Fruit fly (Drosophila melanogaster) whole organism, embryonic: ENCODE results near the gene CG2444.

Experiments used
- Abd-B ChIP-seq: fragments of 200-800 bp; sonication (Bioruptor generic); optimal IDR thresholded peaks from 2 replicates; lab custom pipeline; 2018; ENCODE audit warnings: missing biosample characterization, mild to moderate bottlenecking, missing genetic modification characterization, moderate library complexity
- Aef1 ChIP-seq: fragments of 200-800 bp; sonication (Bioruptor generic); IDR thresholded peaks from 3 replicates; pipeline ENCODE4 v1.3.6; 2022; ENCODE audit warnings: missing biosample characterization, missing genetic modification characterization
- CG10209 ChIP-seq: fragments of 200-800 bp; sonication (Bioruptor generic); optimal IDR thresholded peaks from 3 replicates; lab custom pipeline; 2017; ENCODE audit warnings: missing biosample characterization, mild to moderate bottlenecking, missing genetic modification characterization, missing genetic modification reagents
- CG10654 ChIP-seq: fragments of 200-800 bp; sonication (Bioruptor generic); optimal IDR thresholded peaks from 2 replicates; lab custom pipeline; 2016; ENCODE audit warnings: missing biosample characterization, missing genetic modification characterization
- CG10979 ChIP-seq: fragments of 200-800 bp; sonication (Bioruptor generic); optimal IDR thresholded peaks from 2 replicates; lab custom pipeline; 2018; ENCODE audit warnings: missing biosample characterization, mild to moderate bottlenecking, missing genetic modification characterization, moderate library complexity
- CG1233 ChIP-seq: fragments of 200-800 bp; sonication (Bioruptor generic); optimal IDR thresholded peaks from 4 replicates; lab custom pipeline; 2018; ENCODE audit warnings: missing biosample characterization, mild to moderate bottlenecking, missing genetic modification characterization
- CG17385 ChIP-seq: fragments of 200-800 bp; sonication (Bioruptor generic); optimal IDR thresholded peaks from 3 replicates; lab custom pipeline; 2018; ENCODE audit warnings: missing biosample characterization, mild to moderate bottlenecking, missing genetic modification characterization
- CG18262 ChIP-seq: fragments of 200-800 bp; optimal IDR thresholded peaks from 3 replicates; lab custom pipeline; 2019; ENCODE audit warnings: missing biosample characterization, mild to moderate bottlenecking, missing genetic modification characterization, moderate library complexity
- CG18619 ChIP-seq: fragments of 200-800 bp; sonication (Bioruptor generic); optimal IDR thresholded peaks from 3 replicates; lab custom pipeline; 2017; ENCODE audit warnings: missing biosample characterization, mild to moderate bottlenecking, missing genetic modification characterization
- CG2678 ChIP-seq: fragments of 200-800 bp; sonication (Bioruptor generic); optimal IDR thresholded peaks from 3 replicates; lab custom pipeline; 2019; ENCODE audit warnings: missing biosample characterization, mild to moderate bottlenecking, missing genetic modification characterization, moderate library complexity
- CG31365 ChIP-seq: fragments of 200-800 bp; sonication (Bioruptor generic); optimal IDR thresholded peaks from 2 replicates; lab custom pipeline; 2018; ENCODE audit warnings: missing biosample characterization, mild to moderate bottlenecking, missing genetic modification characterization
- CG31388 ChIP-seq: fragments of 200-800 bp; sonication (Bioruptor generic); optimal IDR thresholded peaks from 2 replicates; lab custom pipeline; 2016; ENCODE audit warnings: missing biosample characterization, missing genetic modification characterization
- CG31441 ChIP-seq: fragments of 200-800 bp; sonication (Bioruptor generic); IDR thresholded peaks from 2 replicates; pipeline ENCODE4 v1.3.6; 2022; ENCODE audit warnings: missing biosample characterization, missing genetic modification characterization
- CG32772 ChIP-seq: fragments of 200-800 bp; sonication (Bioruptor generic); IDR thresholded peaks from 2 replicates; pipeline ENCODE4 v1.3.6; 2022; ENCODE audit warnings: missing biosample characterization, missing genetic modification characterization
- CG34376 ChIP-seq: fragments of 200-800 bp; sonication (Bioruptor generic); optimal IDR thresholded peaks from 2 replicates; lab custom pipeline; 2018; ENCODE audit warnings: missing biosample characterization, mild to moderate bottlenecking, missing genetic modification characterization
- CG4328 ChIP-seq: fragments of 200-800 bp; sonication (Bioruptor generic); optimal IDR thresholded peaks from 3 replicates; lab custom pipeline; 2017; ENCODE audit warnings: missing biosample characterization, missing genetic modification reagents, missing genetic modification characterization
- CG4424 ChIP-seq: fragments of 200-800 bp; sonication (Bioruptor generic); optimal IDR thresholded peaks from 3 replicates; lab custom pipeline; 2016; ENCODE audit warnings: missing biosample characterization, missing genetic modification characterization
- CG4730 ChIP-seq: fragments of 200-800 bp; sonication (Bioruptor generic); IDR thresholded peaks from 2 replicates; pipeline ENCODE4 v1.3.6; 2022; ENCODE audit warnings: missing biosample characterization, missing genetic modification characterization
- CG5245 ChIP-seq: fragments of 200-800 bp; sonication (Bioruptor generic); optimal IDR thresholded peaks from 3 replicates; lab custom pipeline; 2016; ENCODE audit warnings: missing biosample characterization, missing genetic modification characterization
- CG8388 ChIP-seq: fragments of 200-800 bp; sonication (Bioruptor generic); optimal IDR thresholded peaks from 2 replicates; lab custom pipeline; 2019; ENCODE audit warnings: missing biosample characterization, mild to moderate bottlenecking, missing genetic modification characterization, moderate library complexity
- CG9215 ChIP-seq: fragments of 200-800 bp; sonication (Bioruptor generic); IDR thresholded peaks from 2 replicates; pipeline ENCODE4 v1.3.6; 2022; ENCODE audit warnings: missing biosample characterization, missing genetic modification characterization
- Ets65A ChIP-seq: fragments of 200-800 bp; sonication (Bioruptor generic); peaks from one replicate; lab custom pipeline; 2016; ENCODE audit warnings: missing biosample characterization, missing genetic modification characterization
- Ets97D ChIP-seq: fragments of 200-800 bp; sonication (Bioruptor generic); optimal IDR thresholded peaks from 3 replicates; lab custom pipeline; 2016; ENCODE audit warnings: missing biosample characterization, missing genetic modification characterization
- Gug ChIP-seq: fragments of 200-800 bp; sonication (Bioruptor generic); IDR thresholded peaks from 4 replicates; pipeline ENCODE4 v1.3.6; 2022; ENCODE audit warnings: missing biosample characterization, missing genetic modification characterization
- HLHmδ ChIP-seq: fragments of 200-800 bp; sonication (Bioruptor generic); optimal IDR thresholded peaks from 2 replicates; lab custom pipeline; 2018; ENCODE audit warnings: missing biosample characterization, mild to moderate bottlenecking, missing genetic modification characterization, moderate library complexity
- HmgZ ChIP-seq: fragments of 200-800 bp; sonication (Bioruptor generic); optimal IDR thresholded peaks from 2 replicates; lab custom pipeline; 2018; ENCODE audit warnings: missing biosample characterization, mild to moderate bottlenecking, missing genetic modification characterization
- Hmx ChIP-seq: fragments of 200-800 bp; sonication (Bioruptor generic); optimal IDR thresholded peaks from 2 replicates; lab custom pipeline; 2016; ENCODE audit warnings: missing biosample characterization, missing genetic modification characterization
- Jarid2 ChIP-seq: fragments of 200-800 bp; sonication (Bioruptor generic); optimal IDR thresholded peaks from 3 replicates; lab custom pipeline; 2017; ENCODE audit warnings: mild to moderate bottlenecking, missing biosample characterization, missing genetic modification reagents, missing genetic modification characterization
- Max ChIP-seq: fragments of 200-800 bp; sonication (Bioruptor generic); optimal IDR thresholded peaks from 2 replicates; lab custom pipeline; 2016; ENCODE audit warnings: missing biosample characterization, mild to moderate bottlenecking, missing genetic modification characterization
- Sox102F ChIP-seq: fragments of 200-800 bp; sonication (Bioruptor generic); optimal IDR thresholded peaks from 2 replicates; lab custom pipeline; 2018; ENCODE audit warnings: missing biosample characterization, mild to moderate bottlenecking, missing genetic modification characterization, moderate library complexity
- Xbp1 ChIP-seq: fragments of 200-800 bp; sonication (Bioruptor generic); optimal IDR thresholded peaks from 3 replicates; lab custom pipeline; 2016; ENCODE audit warnings: missing biosample characterization, mild to moderate bottlenecking, missing genetic modification characterization
- ap ChIP-seq: fragments of 200-800 bp; sonication (Bioruptor generic); IDR thresholded peaks from 2 replicates; pipeline ENCODE4 v1.3.6; 2022; ENCODE audit warnings: missing biosample characterization, missing genetic modification characterization
- ase ChIP-seq: fragments of 200-800 bp; sonication (Bioruptor generic); IDR thresholded peaks from 3 replicates; pipeline ENCODE4 v1.3.6; 2022; ENCODE audit warnings: missing biosample characterization, missing genetic modification characterization
- croc ChIP-seq: fragments of 200-800 bp; sonication (Bioruptor generic); conservative IDR thresholded peaks from 3 replicates; pipeline ENCODE4 v1.3.6; 2022; ENCODE audit warnings: missing biosample characterization, missing genetic modification characterization
- ems ChIP-seq: fragments of 200-800 bp; sonication (Bioruptor generic); optimal IDR thresholded peaks from 3 replicates; lab custom pipeline; 2016; ENCODE audit warnings: missing biosample characterization, missing genetic modification characterization
- eve ChIP-seq, 2 experiments: fragments of >200 bp; optimal IDR thresholded peaks; 2 replicates each; lab custom pipeline; 2017; ENCODE audit warnings: missing biosample characterization in 2 of 2, missing genetic modification characterization in 2 of 2
- gcm ChIP-seq: fragments of 200-800 bp; sonication (Bioruptor generic); optimal IDR thresholded peaks from 2 replicates; lab custom pipeline; 2019; ENCODE audit warnings: missing biosample characterization, mild to moderate bottlenecking, missing genetic modification characterization, moderate library complexity
- gcm2 ChIP-seq: fragments of 200-800 bp; sonication (Bioruptor generic); optimal IDR thresholded peaks from 2 replicates; lab custom pipeline; 2016; ENCODE audit warnings: missing biosample characterization, missing genetic modification characterization
- hbn ChIP-seq: fragments of 200-800 bp; sonication (Bioruptor generic); IDR thresholded peaks from 2 replicates; pipeline ENCODE4 v1.3.6; 2022; ENCODE audit warnings: missing biosample characterization, missing genetic modification characterization; ENCODE audit not compliant: partially characterized antibody
- her ChIP-seq: fragments of 200-800 bp; sonication (Bioruptor generic); optimal IDR thresholded peaks from 2 replicates; lab custom pipeline; 2016; ENCODE audit warnings: missing biosample characterization, missing genetic modification characterization
- jing ChIP-seq: fragments of 200-800 bp; sonication (Bioruptor generic); optimal IDR thresholded peaks from 2 replicates; lab custom pipeline; 2018; ENCODE audit warnings: missing biosample characterization, mild to moderate bottlenecking, missing genetic modification characterization
- nau ChIP-seq: fragments of 200-800 bp; sonication (Bioruptor generic); optimal IDR thresholded peaks from 3 replicates; lab custom pipeline; 2017; ENCODE audit warnings: missing biosample characterization, mild to moderate bottlenecking, missing genetic modification characterization, missing genetic modification reagents
- pita ChIP-seq: fragments of 200-800 bp; sonication (Bioruptor generic); optimal IDR thresholded peaks from 2 replicates; lab custom pipeline; 2017; ENCODE audit warnings: missing biosample characterization, mild to moderate bottlenecking, missing genetic modification characterization
- pzg ChIP-seq: fragments of 200-800 bp; sonication (Bioruptor generic); optimal IDR thresholded peaks from 3 replicates; lab custom pipeline; 2018; ENCODE audit warnings: missing biosample characterization, mild to moderate bottlenecking, missing genetic modification characterization, moderate library complexity
- row ChIP-seq: fragments of 200-800 bp; sonication (Bioruptor generic); IDR thresholded peaks from 3 replicates; pipeline ENCODE4 v1.3.6; 2022; ENCODE audit warnings: missing biosample characterization, missing genetic modification characterization
- sd ChIP-seq: fragments of 200-800 bp; sonication (Bioruptor generic); optimal IDR thresholded peaks from 3 replicates; lab custom pipeline; 2018; ENCODE audit warnings: missing biosample characterization, mild to moderate bottlenecking, missing genetic modification characterization, moderate library complexity
- sim ChIP-seq: fragments of 200-800 bp; sonication (Bioruptor generic); IDR thresholded peaks from 2 replicates; pipeline ENCODE4 v1.3.6; 2022; ENCODE audit warnings: missing biosample characterization, missing genetic modification characterization
- twi ChIP-seq: fragments of 200-800 bp; optimal IDR thresholded peaks from 2 replicates; lab custom pipeline; 2019; ENCODE audit warnings: missing biosample characterization, mild to moderate bottlenecking, missing genetic modification characterization, moderate library complexity
- unc-4 ChIP-seq: fragments of 200-800 bp; sonication (Bioruptor generic); IDR thresholded peaks from 2 replicates; pipeline ENCODE4 v1.3.6; 2022; ENCODE audit warnings: missing biosample characterization, missing genetic modification characterization; ENCODE audit not compliant: partially characterized antibody

Gene CG2444

DNA sequence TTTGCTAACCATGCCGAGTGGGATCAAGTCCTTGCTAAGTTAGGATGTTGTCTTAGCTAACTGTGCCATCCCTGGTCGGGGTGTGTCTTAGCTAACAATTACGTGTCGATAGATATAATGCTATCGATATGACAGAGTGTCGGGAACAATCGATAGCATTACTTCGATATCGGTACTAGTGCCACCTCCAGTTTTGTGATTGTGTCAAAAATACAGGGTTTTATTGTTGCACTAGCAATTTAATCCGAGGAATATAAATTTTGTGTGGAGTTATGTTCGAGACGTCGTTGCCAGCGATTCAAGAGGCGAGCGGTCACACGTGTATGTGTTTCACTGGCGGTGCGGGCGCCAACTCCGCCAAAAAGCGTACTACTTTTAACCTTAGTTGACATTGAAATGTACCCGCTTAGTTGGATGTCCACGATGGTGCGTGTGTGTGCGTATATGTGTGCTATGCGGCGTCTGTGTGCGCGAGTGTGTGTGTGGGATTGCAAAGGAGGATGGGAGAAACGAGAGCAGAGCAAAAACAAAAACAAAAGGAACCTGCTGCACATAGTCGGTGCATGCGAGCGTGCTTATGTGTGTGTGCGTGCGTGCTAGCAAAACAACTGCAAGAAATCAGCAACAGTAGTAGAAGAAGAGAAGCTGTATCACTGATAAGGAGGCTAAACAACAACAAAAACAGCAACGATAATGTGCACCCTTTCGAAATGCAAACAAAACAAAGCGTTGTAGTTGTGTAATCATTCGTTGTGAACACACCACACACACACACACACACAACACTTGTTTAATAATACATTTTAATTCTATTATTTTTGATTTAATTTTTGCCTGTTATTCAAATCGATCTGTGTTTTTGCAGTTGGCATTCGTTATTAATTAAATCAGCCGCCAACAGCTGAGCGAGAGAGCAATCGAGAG, 9.9 kb downstream of the CG2444 start, which contains the start of gene PhKgamma (continued):
- TF ChIP-seq Ets65A (GFP tag; lab: Kevin White, UChicago) (peak; percentile 80), CG34376 (GFP tag; lab: Kevin White, UChicago) (peak; percentile 60), croc (no peak), Ets97D (GFP tag; lab: Kevin White, UChicago) (peak; percentile 88), sd (tag; lab: Kevin White, UChicago) (no peak), CG31441 (no peak; the same call in 1 of the 2 replicates), pzg (GFP tag; lab: Kevin White, UChicago) (peak; percentile 99), CG31388 (GFP tag; lab: Kevin White, UChicago) (no peak), CG18619 (GFP tag; lab: Kevin White, UChicago) (no peak), CG32772 (no peak), HLHmδ (GFP tag; lab: Kevin White, UChicago) (peak; percentile 30), CG10209 (GFP tag; lab: Kevin White, UChicago) (no peak), CG17385 (peak; percentile 74), Xbp1 (peak; percentile 99), Max (GFP tag; lab: Kevin White, UChicago) (no peak), Gug (GFP tag; lab: Robert Waterston, UW) (no peak; the same call in 3 of the 4 replicates), CG10654 (GFP tag; lab: Kevin White, UChicago) (no peak), CG2678 (tag; lab: Kevin White, UChicago) (no peak), CG9215 (no peak), CG4424 (GFP tag; lab: Kevin White, UChicago) (peak; percentile 16), gcm (GFP tag; lab: Kevin White, UChicago) (peak; percentile 55), eve (GFP tag; optimal IDR thresholded peaks at IDR 0.05; lab: Kevin White, UChicago) (no peak), ap (GFP tag; lab: Robert Waterston, UW) (no peak), twi (tag; lab: Kevin White, UChicago) (no peak), Hmx (GFP tag; lab: Kevin White, UChicago) (no peak), her (peak; percentile 19), CG10979 (tag; lab: Kevin White, UChicago) (no peak), nau (GFP tag; lab: Kevin White, UChicago) (no peak), jing (GFP tag; lab: Kevin White, UChicago) (no peak), hbn (peak; percentile 86), Abd-B (GFP tag; lab: Kevin White, UChicago) (no peak), pita (peak; percentile 98), Jarid2 (no peak), ase (GFP tag; lab: Robert Waterston, UW) (no peak), CG31365 (tag; lab: Kevin White, UChicago) (peak; percentile 32), HmgZ (tag; lab: Kevin White, UChicago) (peak; percentile 78), gcm2 (GFP tag; lab: Kevin White, UChicago) (no peak), CG18262 (no peak), sim (GFP tag; lab: Robert Waterston, UW) (no peak), Sox102F (no peak), row (GFP tag; lab: Robert Waterston, UW) (peak; percentile 38; the same call in 1 of the 3 replicates), CG4328 (no peak), unc-4 (GFP tag; lab: Robert Waterston, UW) (peak; percentile 92), CG1233 (no peak), Aef1 (no peak), CG8388 (GFP tag; lab: Kevin White, UChicago) (no peak), CG4730 (no peak), CG5245 (GFP tag; lab: Kevin White, UChicago) (no peak), ems (GFP tag; lab: Kevin White, UChicago) (no peak)
